Worm (Caenorhabditis elegans) whole organism, L1 larva: ENCODE data around the gene rps-13.

Experiments
- C16A3.4 ChIP-seq: fragments of 150-350 bp; optimal IDR thresholded peaks from 2 replicates; lab custom pipeline; 2014; ENCODE audit warnings: missing biosample characterization, missing genetic modification characterization
- F16B12.6 ChIP-seq: fragments of 150-350 bp; optimal IDR thresholded peaks from 2 replicates; lab custom pipeline; 2014; ENCODE audit warnings: missing biosample characterization, missing genetic modification characterization
- Y116A8C.19 ChIP-seq: sonication (generic microtip); optimal IDR thresholded peaks from 2 replicates; lab custom pipeline; 2016; ENCODE audit warnings: missing compliant biosample characterization, missing genetic modification characterization, borderline replicate concordance
- aha-1 ChIP-seq: fragments of 150-350 bp; optimal IDR thresholded peaks from 2 replicates; lab custom pipeline; 2014; ENCODE audit warnings: missing biosample characterization, missing genetic modification characterization
- alr-1 ChIP-seq: fragments of 200-800 bp; sonication (Bioruptor generic); optimal IDR thresholded peaks from 2 replicates; lab custom pipeline; 2018; ENCODE audit warnings: borderline replicate concordance, mild to moderate bottlenecking, missing genetic modification characterization, missing compliant biosample characterization
- aly-2 ChIP-seq: fragments of 150-350 bp; optimal IDR thresholded peaks from 2 replicates; lab custom pipeline; 2014; ENCODE audit warnings: missing biosample characterization, missing genetic modification characterization
- blmp-1 ChIP-seq: fragments of 150-350 bp; optimal IDR thresholded peaks from 2 replicates; lab custom pipeline; 2014; ENCODE audit warnings: missing biosample characterization, missing genetic modification characterization
- ceh-8 ChIP-seq: fragments of 200-800 bp; sonication (Bioruptor generic); optimal IDR thresholded peaks from 2 replicates; lab custom pipeline; 2018; ENCODE audit warnings: mild to moderate bottlenecking, missing genetic modification characterization, moderate library complexity, missing compliant biosample characterization
- ceh-82 ChIP-seq, 3 experiments: fragments of 150-350 bp in 1 of 3; sonication (generic microtip) in 2 of 3; optimal IDR thresholded peaks; 2 replicates each; lab custom pipeline; 2014 to 2017; ENCODE audit warnings: missing biosample characterization in 3 of 3, missing genetic modification characterization in 3 of 3
- ceh-88 ChIP-seq: fragments of 200-800 bp; sonication (Bioruptor generic); IDR thresholded peaks from 2 replicates; pipeline ENCODE4 v1.3.6; 2022; ENCODE audit warnings: missing genetic modification characterization, missing compliant biosample characterization
- ces-1 ChIP-seq: fragments of 150-350 bp; optimal IDR thresholded peaks from 2 replicates; lab custom pipeline; 2014; ENCODE audit warnings: missing biosample characterization, missing genetic modification reagents, missing genetic modification characterization
- dpl-1 ChIP-seq, 3 experiments: fragments of 150-350 bp in 2 of 3; sonication (generic microtip) in 1 of 3; optimal IDR thresholded peaks; 2 replicates each; lab custom pipeline; 2014 to 2017; ENCODE audit warnings: missing biosample characterization in 3 of 3, missing genetic modification characterization in 3 of 3, missing genetic modification reagents in 3 of 3
- dsc-1 ChIP-seq: sonication (generic microtip); optimal IDR thresholded peaks from 2 replicates; lab custom pipeline; 2016; ENCODE audit warnings: mild to moderate bottlenecking, missing genetic modification characterization, missing compliant biosample characterization
- efl-1 ChIP-seq, 4 experiments: fragments of 150-350 bp; optimal IDR thresholded peaks in 3 of 4; peaks in 1 of 4; 1 replicate in 1 of 4; 2 replicates in 3 of 4; lab custom pipeline; 2014; ENCODE audit warnings: missing biosample characterization in 2 of 4, missing genetic modification characterization in 2 of 4, missing genetic modification reagents in 2 of 4
- efl-3 ChIP-seq: fragments of 200-800 bp; sonication (Bioruptor generic); optimal IDR thresholded peaks from 2 replicates; lab custom pipeline; 2018; ENCODE audit warnings: mild to moderate bottlenecking, missing genetic modification characterization, missing compliant biosample characterization
- elt-2 ChIP-seq: sonication (generic microtip); optimal IDR thresholded peaks from 2 replicates; lab custom pipeline; 2016; ENCODE audit warnings: missing genetic modification characterization, mild to moderate bottlenecking, inconsistent platforms, missing compliant biosample characterization, missing genetic modification reagents
- elt-3 ChIP-seq, 6 experiments: fragments of 150-350 bp in 1 of 6; sonication (generic microtip); optimal IDR thresholded peaks; 2 replicates each; lab custom pipeline; 2017 to 2018; ENCODE audit warnings: missing biosample characterization in 6 of 6, missing genetic modification characterization in 6 of 6, inconsistent platforms in 1 of 6
- fkh-10 ChIP-seq: sonication (generic microtip); optimal IDR thresholded peaks from 2 replicates; lab custom pipeline; 2017; ENCODE audit warnings: missing biosample characterization, missing genetic modification reagents, missing genetic modification characterization
- fkh-4 ChIP-seq: sonication (generic microtip); optimal IDR thresholded peaks from 2 replicates; lab custom pipeline; 2016; ENCODE audit warnings: missing compliant biosample characterization, missing genetic modification characterization, borderline replicate concordance
- fos-1 ChIP-seq: fragments of 150-350 bp; optimal IDR thresholded peaks from 2 replicates; lab custom pipeline; 2014; ENCODE audit warnings: missing biosample characterization, missing genetic modification characterization
- hlh-17 ChIP-seq: fragments of 200-800 bp; sonication (Bioruptor generic); optimal IDR thresholded peaks from 2 replicates; lab custom pipeline; 2018; ENCODE audit warnings: missing genetic modification characterization, mild to moderate bottlenecking, missing compliant biosample characterization, moderate library complexity, borderline replicate concordance
- hlh-4 ChIP-seq: sonication (generic microtip); optimal IDR thresholded peaks from 2 replicates; lab custom pipeline; 2016; ENCODE audit warnings: mild to moderate bottlenecking, missing genetic modification characterization, missing compliant biosample characterization
- isw-1 ChIP-seq: fragments of 200-800 bp; sonication (Bioruptor generic); IDR thresholded peaks from 2 replicates; pipeline ENCODE4 v1.3.6; 2022; ENCODE audit warnings: missing genetic modification characterization, missing compliant biosample characterization
- jun-1 ChIP-seq: fragments of 150-350 bp; optimal IDR thresholded peaks from 2 replicates; lab custom pipeline; 2014; ENCODE audit warnings: missing biosample characterization, missing genetic modification reagents, missing genetic modification characterization
- lin-14 ChIP-seq: fragments of 200-800 bp; sonication (Bioruptor generic); optimal IDR thresholded peaks from 2 replicates; lab custom pipeline; 2018; ENCODE audit warnings: mild to moderate bottlenecking, missing genetic modification characterization, moderate library complexity, missing compliant biosample characterization
- lin-39 ChIP-seq: fragments of 150-350 bp; optimal IDR thresholded peaks from 2 replicates; lab custom pipeline; 2014; ENCODE audit warnings: missing biosample characterization, missing genetic modification reagents, missing genetic modification characterization
- lir-3 ChIP-seq: sonication (generic microtip); optimal IDR thresholded peaks from 2 replicates; lab custom pipeline; 2016; ENCODE audit warnings: mild to moderate bottlenecking, missing genetic modification characterization, moderate library complexity, missing compliant biosample characterization; ENCODE audit not compliant: poor library complexity
- lsy-2 ChIP-seq, 2 experiments: fragments of 150-350 bp; optimal IDR thresholded peaks; 2 replicates each; lab custom pipeline; 2014; ENCODE audit warnings: missing biosample characterization in 2 of 2, missing genetic modification characterization in 2 of 2
- mab-9 ChIP-seq: fragments of 200-800 bp; sonication (Bioruptor generic); IDR thresholded peaks from 2 replicates; pipeline ENCODE4 v1.3.6; 2022; ENCODE audit warnings: missing genetic modification reagents, missing genetic modification characterization, missing compliant biosample characterization
- mep-1 ChIP-seq: fragments of 150-350 bp; optimal IDR thresholded peaks from 2 replicates; lab custom pipeline; 2014; ENCODE audit warnings: missing biosample characterization, missing genetic modification characterization
- nhr-12 ChIP-seq: sonication (generic microtip); optimal IDR thresholded peaks from 2 replicates; lab custom pipeline; 2017; ENCODE audit warnings: missing biosample characterization, missing genetic modification characterization
- nhr-19 ChIP-seq: fragments of 200-800 bp; sonication (Bioruptor generic); conservative IDR thresholded peaks from 2 replicates; pipeline ENCODE4 v1.3.6; 2022; ENCODE audit warnings: missing genetic modification characterization, missing compliant biosample characterization
- nhr-20 ChIP-seq: sonication (generic microtip); optimal IDR thresholded peaks from 2 replicates; lab custom pipeline; 2016; ENCODE audit warnings: mild to moderate bottlenecking, missing genetic modification characterization, missing compliant biosample characterization
- nhr-237 ChIP-seq: fragments of 150-350 bp; optimal IDR thresholded peaks from 2 replicates; lab custom pipeline; 2014; ENCODE audit warnings: missing biosample characterization, missing genetic modification characterization
- nhr-76 ChIP-seq: sonication (generic microtip); optimal IDR thresholded peaks from 2 replicates; lab custom pipeline; 2017; ENCODE audit warnings: missing biosample characterization, missing genetic modification characterization
- nhr-77 ChIP-seq: fragments of 150-350 bp; optimal IDR thresholded peaks from 2 replicates; lab custom pipeline; 2014; ENCODE audit warnings: missing biosample characterization, missing genetic modification characterization
- pag-3 ChIP-seq: sonication (generic microtip); optimal IDR thresholded peaks from 2 replicates; lab custom pipeline; 2017; ENCODE audit warnings: missing genetic modification characterization, mild to moderate bottlenecking, missing compliant biosample characterization, antibody characterized with exemption, borderline replicate concordance; ENCODE audit not compliant: insufficient read depth
- skn-1 ChIP-seq: fragments of 150-350 bp; optimal IDR thresholded peaks from 2 replicates; lab custom pipeline; 2014; ENCODE audit warnings: missing biosample characterization, missing genetic modification characterization
- snpc-4 ChIP-seq: fragments of 150-350 bp; optimal IDR thresholded peaks from 2 replicates; lab custom pipeline; 2014; ENCODE audit warnings: missing biosample characterization, missing genetic modification characterization
- sox-4 ChIP-seq: sonication (generic microtip); optimal IDR thresholded peaks from 2 replicates; lab custom pipeline; 2016; ENCODE audit warnings: missing genetic modification characterization, missing compliant biosample characterization
- sup-37 ChIP-seq: fragments of 200-800 bp; sonication (Bioruptor generic); optimal IDR thresholded peaks from 2 replicates; lab custom pipeline; 2018; ENCODE audit warnings: mild to moderate bottlenecking, missing genetic modification characterization, missing compliant biosample characterization
- swsn-7 ChIP-seq: sonication (generic microtip); optimal IDR thresholded peaks from 2 replicates; lab custom pipeline; 2016; ENCODE audit warnings: missing genetic modification characterization, missing compliant biosample characterization
- tbx-2 ChIP-seq: sonication (generic microtip); optimal IDR thresholded peaks from 2 replicates; lab custom pipeline; 2016; ENCODE audit warnings: missing genetic modification characterization, missing compliant biosample characterization
- unc-130 ChIP-seq: fragments of 150-350 bp; optimal IDR thresholded peaks from 2 replicates; lab custom pipeline; 2017; ENCODE audit warnings: missing biosample characterization, missing genetic modification characterization, inconsistent platforms
- unc-62 ChIP-seq: fragments of 150-350 bp; optimal IDR thresholded peaks from 2 replicates; lab custom pipeline; 2014; ENCODE audit warnings: missing biosample characterization, missing genetic modification reagents, missing genetic modification characterization
- unc-86 ChIP-seq: sonication (generic microtip); optimal IDR thresholded peaks from 2 replicates; lab custom pipeline; 2016; ENCODE audit warnings: missing genetic modification characterization, missing compliant biosample characterization
- vab-15 ChIP-seq: sonication (generic microtip); optimal IDR thresholded peaks from 2 replicates; lab custom pipeline; 2017; ENCODE audit warnings: missing genotype, mild to moderate bottlenecking, missing genetic modification characterization, missing compliant biosample characterization
- zag-1 ChIP-seq: fragments of 150-350 bp; optimal IDR thresholded peaks from 2 replicates; lab custom pipeline; 2014; ENCODE audit warnings: missing biosample characterization, missing genetic modification characterization
- zip-4 ChIP-seq: fragments of 200-800 bp; sonication (Bioruptor generic); optimal IDR thresholded peaks from 2 replicates; lab custom pipeline; 2018; ENCODE audit warnings: mild to moderate bottlenecking, missing genetic modification characterization, moderate library complexity, missing compliant biosample characterization

The rps-13 gene

DNA sequence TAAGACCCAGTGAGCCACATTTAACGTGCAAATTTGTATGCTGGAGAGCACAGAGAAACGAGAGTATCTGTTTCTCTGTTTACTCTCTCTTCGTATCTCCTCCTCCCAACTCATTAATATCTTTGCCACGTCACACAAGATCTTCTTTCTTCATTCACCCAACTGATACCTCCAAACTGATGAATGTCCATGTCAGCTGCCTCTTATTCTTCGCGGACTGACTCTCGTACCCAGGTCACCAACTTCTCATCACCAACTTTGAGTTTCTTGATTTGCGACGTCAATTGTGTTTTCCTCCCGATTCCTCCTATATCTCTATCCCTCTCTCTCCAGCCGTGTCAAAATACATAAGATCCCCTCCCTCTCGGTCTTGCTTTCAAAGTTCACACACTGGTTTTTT lies 27.5 kb upstream of the rps-13 start (continued):
- TF ChIP-seq efl-1 (optimal IDR thresholded peaks at IDR 0.05; lab: Kevin White, UChicago) (peak in 1 of 2 experiments; percentile 11), efl-1 (GFP tag; optimal IDR thresholded peaks at IDR 0.05 in 1 of 2; lab: Kevin White, UChicago) (peak in 1 of 2 experiments; percentile 49), snpc-4 (no peak), nhr-237 (tag; lab: Kevin White, UChicago) (no peak), ceh-82 (tag; optimal IDR thresholded peaks at IDR 0.05; lab: Kevin White, UChicago) (no peak), C16A3.4 (tag; lab: Kevin White, UChicago) (no peak), nhr-76 (tag; lab: Kevin White, UChicago) (no peak), ceh-88 (GFP tag; lab: Robert Waterston, UW) (peak; percentile 13; the same call in 1 of the 2 replicates), ceh-8 (GFP tag; lab: Kevin White, UChicago) (no peak), unc-62 (no peak), lir-3 (tag; lab: Kevin White, UChicago) (peak; percentile 40), lin-39 (tag; lab: Kevin White, UChicago) (peak; percentile 57), aly-2 (no peak), skn-1 (no peak), sox-4 (tag; lab: Kevin White, UChicago) (no peak), Y116A8C.19 (tag; lab: Kevin White, UChicago) (no peak), elt-2 (tag; lab: Kevin White, UChicago) (no peak), lsy-2 (tag; optimal IDR thresholded peaks at IDR 0.05; lab: Kevin White, UChicago) (peak; percentile 22 to 51), ces-1 (no peak), mab-9 (GFP tag; lab: Robert Waterston, UW) (no peak), alr-1 (tag; lab: Kevin White, UChicago) (no peak), dpl-1 (GFP tag; optimal IDR thresholded peaks at IDR 0.05; lab: Kevin White, UChicago) (no peak), vab-15 (tag; lab: Kevin White, UChicago) (no peak), pag-3 (tag; lab: Kevin White, UChicago) (no peak), elt-3 (tag; optimal IDR thresholded peaks at IDR 0.05; lab: Kevin White, UChicago) (no peak), nhr-12 (tag; lab: Kevin White, UChicago) (no peak), swsn-7 (peak; percentile 43), nhr-20 (tag; lab: Kevin White, UChicago) (peak; percentile 18), unc-130 (tag; lab: Kevin White, UChicago) (no peak), efl-3 (GFP tag; lab: Kevin White, UChicago) (no peak), unc-86 (no peak), fkh-4 (tag; lab: Kevin White, UChicago) (no peak), nhr-19 (peak; percentile 73), aha-1 (tag; lab: Kevin White, UChicago) (no peak), zip-4 (GFP tag; lab: Kevin White, UChicago) (no peak), jun-1 (tag; lab: Kevin White, UChicago) (no peak), F16B12.6 (tag; lab: Kevin White, UChicago) (no peak), tbx-2 (tag; lab: Kevin White, UChicago) (peak; percentile 54), nhr-77 (no peak), sup-37 (GFP tag; lab: Kevin White, UChicago) (peak; percentile 23), isw-1 (no peak), blmp-1 (tag; lab: Kevin White, UChicago) (no peak)

ce11 chrIII:6399424-6399823 lies 24.6 kb upstream of the rps-13 start:
- TF ChIP-seq blmp-1 (tag; lab: Kevin White, UChicago) (no peak), aly-2 (no peak), hlh-4 (no peak), elt-2 (tag; lab: Kevin White, UChicago) (no peak), unc-86 (no peak), jun-1 (tag; lab: Kevin White, UChicago) (no peak), sup-37 (GFP tag; lab: Kevin White, UChicago) (no peak), fos-1 (tag; lab: Kevin White, UChicago) (no peak), hlh-17 (GFP tag; lab: Kevin White, UChicago) (no peak), C16A3.4 (tag; lab: Kevin White, UChicago) (no peak), nhr-76 (tag; lab: Kevin White, UChicago) (no peak), efl-1 (optimal IDR thresholded peaks at IDR 0.05; lab: Kevin White, UChicago) (no peak), efl-1 (GFP tag; optimal IDR thresholded peaks at IDR 0.05 in 1 of 2; lab: Kevin White, UChicago) (no peak), Y116A8C.19 (tag; lab: Kevin White, UChicago) (no peak), lin-14 (GFP tag; lab: Kevin White, UChicago) (peak; percentile 42), fkh-10 (GFP tag; lab: Kevin White, UChicago) (peak; percentile 35), zag-1 (tag; lab: Kevin White, UChicago) (peak; percentile 29), mep-1 (no peak), dsc-1 (no peak)
